Fruit fly (Drosophila melanogaster) whole organism, wandering third instar larva: ENCODE data around the gene CG4041.

Experiments
- Mio ChIP-seq: sonication (Bioruptor generic); optimal IDR thresholded peaks from 2 replicates; lab custom pipeline; 2016; ENCODE audit warnings: missing biosample characterization, missing genetic modification characterization
- dmrt93B ChIP-seq: fragments of 200-800 bp; sonication (Bioruptor generic); optimal IDR thresholded peaks from 2 replicates; lab custom pipeline; 2018; ENCODE audit warnings: missing biosample characterization, mild to moderate bottlenecking, missing genetic modification characterization
- lola ChIP-seq: fragments of >200 bp; optimal IDR thresholded peaks from 2 replicates; lab custom pipeline; 2017; ENCODE audit warnings: missing biosample characterization, missing genetic modification characterization
- psq ChIP-seq: fragments of 200-800 bp; sonication (Bioruptor generic); optimal IDR thresholded peaks from 3 replicates; lab custom pipeline; 2017; ENCODE audit warnings: missing biosample characterization, mild to moderate bottlenecking, missing genetic modification characterization, moderate library complexity
- usp ChIP-seq: fragments of >200 bp; optimal IDR thresholded peaks from 2 replicates; lab custom pipeline; 2017; ENCODE audit warnings: missing biosample characterization, missing genetic modification characterization

dm6 chrX:4943505-4943904, 25.3 kb upstream of the CG4041 start:
- TF ChIP-seq dmrt93B (GFP tag; lab: Kevin White, UChicago), result no peak
- TF ChIP-seq lola (GFP tag; lab: Kevin White, UChicago), result no peak
- TF ChIP-seq usp (GFP tag; lab: Kevin White, UChicago), result no peak
- no peak for TF ChIP-seq psq (GFP tag; lab: Kevin White, UChicago)
- TF ChIP-seq Mio (GFP tag; lab: Kevin White, UChicago), result no peak
